Worm (Caenorhabditis elegans): ENCODE data around the gene zip-10.

DNA sequence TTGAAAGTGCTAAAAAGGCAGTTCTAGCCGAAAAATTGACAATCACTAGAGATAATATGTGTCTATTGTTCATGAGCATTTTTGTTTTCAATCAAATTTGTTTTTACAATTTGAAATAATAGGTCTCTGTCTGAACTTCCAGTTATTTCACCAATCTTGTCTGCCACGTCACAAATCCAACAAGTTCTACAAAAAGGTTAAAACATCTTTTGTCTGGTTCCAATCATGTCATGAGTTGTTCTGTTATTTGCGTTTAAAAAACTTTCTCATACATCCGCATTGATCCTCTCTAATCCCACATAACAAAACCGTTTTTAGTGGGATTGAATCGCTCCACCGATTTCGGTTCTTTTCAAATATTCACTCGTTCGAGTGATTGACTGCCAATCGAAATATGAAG, 49.8 kb downstream of the zip-10 start, which contains the start of gene F35B12.9:
- TF ChIP-seq flt-1 (GFP tag; IDR thresholded peaks at IDR 0.05), result no peak
- no peak for TF ChIP-seq ztf-29 (GFP tag; IDR thresholded peaks at IDR 0.05)
- no peak for TF ChIP-seq ref-1 (GFP tag; conservative IDR thresholded peaks at IDR 0.05)
- no peak for TF ChIP-seq klf-2 (GFP tag; conservative IDR thresholded peaks at IDR 0.05)
- no peak for TF ChIP-seq med-1 (GFP tag; optimal IDR thresholded peaks at IDR 0.05; ENCODE audit: insufficient read depth)
